Worm (Caenorhabditis elegans) whole organism, young adult: ENCODE measurements around the gene zipt-9.

ENCODE experiments used
- chd-7 ChIP-seq: sonication (generic microtip); optimal IDR thresholded peaks from 2 replicates; lab custom pipeline; 2016; ENCODE audit warnings: mild to moderate bottlenecking, missing genetic modification characterization, moderate library complexity, missing compliant biosample characterization
- zim-3 ChIP-seq: sonication (generic microtip); optimal IDR thresholded peaks from 2 replicates; lab custom pipeline; 2017; ENCODE audit warnings: mild to moderate bottlenecking, missing genetic modification characterization, moderate library complexity, missing compliant biosample characterization

- TF ChIP-seq chd-7 (no peak), zim-3 (tag; lab: Kevin White, UChicago) (no peak)
Observed at ce11 chrV:13748658-13749057, 33.6 kb upstream of the zipt-9 start, which contains the start of gene F35E12.10.
